Fruit fly (Drosophila melanogaster) S2 (cell line): ENCODE data around the gene smp-30.

Source experiments
- CG8478 ChIP-seq: fragments of >200 bp; optimal IDR thresholded peaks from 2 replicates; lab custom pipeline; 2018
- CTCF ChIP-seq, 2 experiments: fragments of >200 bp; optimal IDR thresholded peaks; 2 replicates each; lab custom pipeline; 2018

DNA sequence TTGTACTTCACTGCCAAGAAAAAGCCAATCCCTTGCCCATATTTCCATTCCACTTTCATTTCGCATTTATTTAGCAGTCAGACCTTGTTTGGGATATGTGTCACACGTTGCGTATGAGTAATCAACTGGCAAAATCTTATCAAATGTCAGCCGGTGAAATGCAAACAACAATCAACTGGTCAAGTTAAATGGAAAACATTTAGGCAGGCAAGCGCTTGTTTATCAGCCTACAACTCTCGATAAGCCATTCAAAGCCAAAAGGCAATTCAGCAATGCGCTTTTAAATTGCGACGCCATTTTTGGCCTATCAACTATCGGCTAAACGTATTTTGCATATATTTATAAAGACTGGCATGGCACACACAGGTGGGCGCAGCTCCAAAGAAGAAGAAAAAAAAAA is 29.7 kb upstream of the smp-30 start:
- TF ChIP-seq CTCF (optimal IDR thresholded peaks at IDR 0.05; lab: Kevin White, UChicago) = no peak
- TF ChIP-seq CG8478 = no peak
